Fruit fly (Drosophila melanogaster) whole organism, embryonic: ENCODE measurements around the gene Atu.

Experiments
- Abd-B ChIP-seq: fragments of 200-800 bp; sonication (Bioruptor generic); optimal IDR thresholded peaks from 2 replicates; lab custom pipeline; 2018; ENCODE audit warnings: missing biosample characterization, mild to moderate bottlenecking, missing genetic modification characterization, moderate library complexity
- Aef1 ChIP-seq: fragments of 200-800 bp; sonication (Bioruptor generic); IDR thresholded peaks from 3 replicates; pipeline ENCODE4 v1.3.6; 2022; ENCODE audit warnings: missing biosample characterization, missing genetic modification characterization
- B-H1 ChIP-seq: fragments of 200-800 bp; sonication (Bioruptor generic); IDR thresholded peaks from 3 replicates; pipeline ENCODE4 v1.3.6; 2022; ENCODE audit warnings: missing biosample characterization, missing genetic modification characterization
- BEAF-32 ChIP-seq: fragments of 200-800 bp; sonication (Bioruptor generic); optimal IDR thresholded peaks from 3 replicates; lab custom pipeline; 2017; ENCODE audit warnings: missing biosample characterization, missing genetic modification characterization, mild to moderate bottlenecking, moderate library complexity, missing genetic modification reagents
- Bteb2 ChIP-seq: fragments of 200-800 bp; sonication (Bioruptor generic); optimal IDR thresholded peaks from 2 replicates; lab custom pipeline; 2016; ENCODE audit warnings: missing biosample characterization, missing genetic modification characterization
- CG11247 ChIP-seq: fragments of 200-800 bp; sonication (Bioruptor generic); IDR thresholded peaks from 2 replicates; pipeline ENCODE4 v1.3.6; 2022; ENCODE audit warnings: missing biosample characterization, missing genetic modification characterization
- CG11398 ChIP-seq: fragments of 200-800 bp; sonication (Bioruptor generic); optimal IDR thresholded peaks from 2 replicates; lab custom pipeline; 2016; ENCODE audit warnings: missing biosample characterization, missing genetic modification characterization
- CG11723 ChIP-seq: fragments of 200-800 bp; sonication (Bioruptor generic); optimal IDR thresholded peaks from 2 replicates; lab custom pipeline; 2017; ENCODE audit warnings: missing biosample characterization, mild to moderate bottlenecking, missing genetic modification characterization
- CG12391 ChIP-seq: fragments of 200-800 bp; sonication (Bioruptor generic); optimal IDR thresholded peaks from 3 replicates; lab custom pipeline; 2018; ENCODE audit warnings: missing biosample characterization, mild to moderate bottlenecking, missing genetic modification characterization, moderate library complexity
- CG14014 ChIP-seq: fragments of 200-800 bp; sonication (Bioruptor generic); IDR thresholded peaks from 2 replicates; pipeline ENCODE4 v1.3.6; 2022; ENCODE audit warnings: missing biosample characterization, missing genetic modification characterization
- CG15011 ChIP-seq: fragments of 200-800 bp; sonication (Bioruptor generic); optimal IDR thresholded peaks from 3 replicates; lab custom pipeline; 2018; ENCODE audit warnings: missing biosample characterization, mild to moderate bottlenecking, missing genetic modification characterization
- CG15073 ChIP-seq: fragments of 200-800 bp; sonication (Bioruptor generic); optimal IDR thresholded peaks from 2 replicates; lab custom pipeline; 2016; ENCODE audit warnings: missing biosample characterization, missing genetic modification characterization
- CG2678 ChIP-seq: fragments of 200-800 bp; sonication (Bioruptor generic); optimal IDR thresholded peaks from 3 replicates; lab custom pipeline; 2019; ENCODE audit warnings: missing biosample characterization, mild to moderate bottlenecking, missing genetic modification characterization, moderate library complexity
- CG3163 ChIP-seq: fragments of 200-800 bp; sonication (Bioruptor generic); optimal IDR thresholded peaks from 3 replicates; lab custom pipeline; 2016; ENCODE audit warnings: missing biosample characterization, missing genetic modification characterization
- CG34376 ChIP-seq: fragments of 200-800 bp; sonication (Bioruptor generic); optimal IDR thresholded peaks from 2 replicates; lab custom pipeline; 2018; ENCODE audit warnings: missing biosample characterization, mild to moderate bottlenecking, missing genetic modification characterization
- CG3847 ChIP-seq: fragments of 200-800 bp; sonication (Bioruptor generic); IDR thresholded peaks from 2 replicates; pipeline ENCODE4 v1.3.6; 2022; ENCODE audit warnings: missing biosample characterization, missing genetic modification characterization
- CG5180 ChIP-seq: fragments of 200-800 bp; sonication (Bioruptor generic); optimal IDR thresholded peaks from 3 replicates; lab custom pipeline; 2017; ENCODE audit warnings: missing biosample characterization, missing genetic modification characterization, mild to moderate bottlenecking, moderate library complexity, missing genetic modification reagents
- CG5245 ChIP-seq: fragments of 200-800 bp; sonication (Bioruptor generic); optimal IDR thresholded peaks from 3 replicates; lab custom pipeline; 2016; ENCODE audit warnings: missing biosample characterization, missing genetic modification characterization
- CG6683 ChIP-seq: fragments of 200-800 bp; sonication (Bioruptor generic); optimal IDR thresholded peaks from 2 replicates; lab custom pipeline; 2017; ENCODE audit warnings: missing biosample characterization, mild to moderate bottlenecking, missing genetic modification characterization, missing genetic modification reagents
- D19B ChIP-seq: fragments of 200-800 bp; sonication (Bioruptor generic); optimal IDR thresholded peaks from 2 replicates; lab custom pipeline; 2017; ENCODE audit warnings: missing biosample characterization, mild to moderate bottlenecking, missing genetic modification characterization
- Dref ChIP-seq: fragments of 200-800 bp; sonication (Bioruptor generic); IDR thresholded peaks from 2 replicates; pipeline ENCODE4 v1.3.6; 2022; ENCODE audit warnings: missing biosample characterization, missing genetic modification characterization
- Fer2 ChIP-seq: fragments of 200-800 bp; sonication (Bioruptor generic); optimal IDR thresholded peaks from 2 replicates; lab custom pipeline; 2018; ENCODE audit warnings: missing biosample characterization, mild to moderate bottlenecking, missing genetic modification characterization, moderate library complexity
- Gug ChIP-seq: fragments of 200-800 bp; sonication (Bioruptor generic); IDR thresholded peaks from 4 replicates; pipeline ENCODE4 v1.3.6; 2022; ENCODE audit warnings: missing biosample characterization, missing genetic modification characterization
- MBD-R2 ChIP-seq: fragments of 200-800 bp; sonication (Bioruptor generic); IDR thresholded peaks from 2 replicates; pipeline ENCODE4 v1.3.6; 2022; ENCODE audit warnings: missing biosample characterization, missing genetic modification characterization
- MESR4 ChIP-seq: fragments of 200-800 bp; sonication (Bioruptor generic); optimal IDR thresholded peaks from 2 replicates; lab custom pipeline; 2018; ENCODE audit warnings: missing biosample characterization, mild to moderate bottlenecking, missing genetic modification characterization, moderate library complexity
- Max ChIP-seq: fragments of 200-800 bp; sonication (Bioruptor generic); optimal IDR thresholded peaks from 2 replicates; lab custom pipeline; 2016; ENCODE audit warnings: missing biosample characterization, mild to moderate bottlenecking, missing genetic modification characterization
- NC2α ChIP-seq: fragments of 200-800 bp; sonication (Bioruptor generic); optimal IDR thresholded peaks from 2 replicates; lab custom pipeline; 2016; ENCODE audit warnings: missing biosample characterization, missing genetic modification characterization
- PHDP ChIP-seq: fragments of 200-800 bp; sonication (Bioruptor generic); optimal IDR thresholded peaks from 3 replicates; lab custom pipeline; 2018; ENCODE audit warnings: missing biosample characterization, mild to moderate bottlenecking, missing genetic modification characterization, moderate library complexity
- Ptx1 ChIP-seq: fragments of 200-800 bp; sonication (Bioruptor generic); IDR thresholded peaks from 2 replicates; pipeline ENCODE4 v1.3.6; 2022; ENCODE audit warnings: missing biosample characterization, missing genetic modification characterization
- Rfx ChIP-seq: fragments of 200-800 bp; sonication (Bioruptor generic); IDR thresholded peaks from 2 replicates; pipeline ENCODE4 v1.3.6; 2022; ENCODE audit warnings: missing biosample characterization, missing genetic modification characterization
- Tbp ChIP-seq: fragments of >200 bp; optimal IDR thresholded peaks from 2 replicates; lab custom pipeline; 2018; ENCODE audit warnings: missing biosample characterization, missing genetic modification characterization
- YL-1 ChIP-seq: fragments of 200-800 bp; sonication (Bioruptor generic); optimal IDR thresholded peaks from 3 replicates; lab custom pipeline; 2017; ENCODE audit warnings: missing biosample characterization, mild to moderate bottlenecking, missing genetic modification characterization
- al ChIP-seq: fragments of 200-800 bp; sonication (Bioruptor generic); IDR thresholded peaks from 2 replicates; pipeline ENCODE4 v1.3.6; 2022; ENCODE audit warnings: missing biosample characterization, missing genetic modification characterization
- az2 ChIP-seq: fragments of 200-800 bp; sonication (Bioruptor generic); optimal IDR thresholded peaks from 3 replicates; lab custom pipeline; 2016; ENCODE audit warnings: missing biosample characterization, missing genetic modification characterization
- bcd ChIP-seq: fragments of 200-800 bp; sonication (Bioruptor generic); optimal IDR thresholded peaks from 2 replicates; lab custom pipeline; 2017; ENCODE audit warnings: missing biosample characterization, mild to moderate bottlenecking, missing genetic modification characterization
- corto ChIP-seq: fragments of 200-800 bp; sonication (Bioruptor generic); optimal IDR thresholded peaks from 2 replicates; lab custom pipeline; 2016; ENCODE audit warnings: missing biosample characterization, mild to moderate bottlenecking, missing genetic modification characterization, moderate library complexity
- disco-r ChIP-seq: fragments of 200-800 bp; sonication (Bioruptor generic); optimal IDR thresholded peaks from 2 replicates; lab custom pipeline; 2016; ENCODE audit warnings: missing biosample characterization, missing genetic modification characterization
- hbn ChIP-seq: fragments of 200-800 bp; sonication (Bioruptor generic); IDR thresholded peaks from 2 replicates; pipeline ENCODE4 v1.3.6; 2022; ENCODE audit warnings: missing biosample characterization, missing genetic modification characterization; ENCODE audit not compliant: partially characterized antibody
- inv ChIP-seq: fragments of 200-800 bp; sonication (Bioruptor generic); IDR thresholded peaks from 2 replicates; pipeline ENCODE4 v1.3.6; 2022; ENCODE audit warnings: missing biosample characterization, missing genetic modification characterization; ENCODE audit not compliant: partially characterized antibody
- odd ChIP-seq: fragments of 200-800 bp; sonication (Bioruptor generic); optimal IDR thresholded peaks from 2 replicates; lab custom pipeline; 2017; ENCODE audit warnings: missing biosample characterization, mild to moderate bottlenecking, missing genetic modification characterization
- pan ChIP-seq, 4 experiments: fragments of >200 bp in 3 of 4; fragments of 200-800 bp in 1 of 4; sonication (Bioruptor generic) in 1 of 4; optimal IDR thresholded peaks in 3 of 4; IDR thresholded peaks in 1 of 4; 2 replicates each; pipeline versions ENCODE4 v1.3.6 to Lab custom; 2017 to 2022; ENCODE audit warnings: missing biosample characterization in 2 of 4, missing genetic modification characterization in 2 of 4, mixed read lengths in 1 of 4
- pzg ChIP-seq: fragments of 200-800 bp; sonication (Bioruptor generic); optimal IDR thresholded peaks from 3 replicates; lab custom pipeline; 2018; ENCODE audit warnings: missing biosample characterization, mild to moderate bottlenecking, missing genetic modification characterization, moderate library complexity
- repo ChIP-seq: fragments of 200-800 bp; sonication (Bioruptor generic); optimal IDR thresholded peaks from 2 replicates; lab custom pipeline; 2016; ENCODE audit warnings: missing biosample characterization, missing genetic modification characterization
- salm ChIP-seq: fragments of 200-800 bp; sonication (Bioruptor generic); optimal IDR thresholded peaks from 2 replicates; lab custom pipeline; 2018; ENCODE audit warnings: missing biosample characterization, mild to moderate bottlenecking, missing genetic modification characterization
- sd ChIP-seq: fragments of 200-800 bp; sonication (Bioruptor generic); optimal IDR thresholded peaks from 3 replicates; lab custom pipeline; 2018; ENCODE audit warnings: missing biosample characterization, mild to moderate bottlenecking, missing genetic modification characterization, moderate library complexity
- so ChIP-seq: fragments of 200-800 bp; sonication (Bioruptor generic); IDR thresholded peaks from 3 replicates; pipeline ENCODE4 v1.3.6; 2022; ENCODE audit warnings: missing biosample characterization, missing genetic modification characterization
- sqz ChIP-seq: fragments of 200-800 bp; sonication (Bioruptor generic); optimal IDR thresholded peaks from 3 replicates; lab custom pipeline; 2018; ENCODE audit warnings: missing biosample characterization, mild to moderate bottlenecking, missing genetic modification characterization
- sr ChIP-seq: fragments of 200-800 bp; sonication (Bioruptor generic); IDR thresholded peaks from 3 replicates; pipeline ENCODE4 v1.3.6; 2022; ENCODE audit warnings: missing biosample characterization, missing genetic modification characterization
- tll ChIP-seq, 2 experiments: fragments of 200-800 bp in 1 of 2; fragments of >200 bp in 1 of 2; sonication (Bioruptor generic) in 1 of 2; optimal IDR thresholded peaks; 2 replicates each; lab custom pipeline; 2017 to 2019; ENCODE audit warnings: missing biosample characterization in 2 of 2, missing genetic modification characterization in 2 of 2, mild to moderate bottlenecking in 1 of 2, moderate library complexity in 1 of 2
- ttk ChIP-seq: fragments of 200-800 bp; sonication (Bioruptor generic); IDR thresholded peaks from 2 replicates; pipeline ENCODE4 v2.1.2; 2022; ENCODE audit warnings: missing biosample characterization, missing genetic modification characterization
- zf30C ChIP-seq: fragments of 200-800 bp; sonication (Bioruptor generic); optimal IDR thresholded peaks from 3 replicates; lab custom pipeline; 2018; ENCODE audit warnings: missing biosample characterization, mild to moderate bottlenecking, missing genetic modification characterization

Atu gene

dm6 chr3R:5613114-5613443, at the start of gene Atu (continued):
- no peak for TF ChIP-seq salm (tag; lab: Kevin White, UChicago)
- no peak for TF ChIP-seq CG15073
- TF ChIP-seq Tbp (GFP tag; lab: Kevin White, UChicago) = peak; percentile 26
- TF ChIP-seq CG34376 = no peak
- no peak for TF ChIP-seq az2
- TF ChIP-seq bcd (GFP tag; lab: Kevin White, UChicago) = no peak
- peak; percentile 73 for TF ChIP-seq Abd-B (GFP tag; lab: Kevin White, UChicago)
- TF ChIP-seq al = no peak
- no peak for TF ChIP-seq ttk (GFP tag; lab: Robert Waterston, UW)
- no peak for TF ChIP-seq D19B (GFP tag; lab: Kevin White, UChicago)
- TF ChIP-seq Fer2 (tag; lab: Kevin White, UChicago) = no peak
- TF ChIP-seq Gug (GFP tag; lab: Robert Waterston, UW) = no peak
- peak; percentile 38 for TF ChIP-seq CG2678 (tag; lab: Kevin White, UChicago)
- no peak for TF ChIP-seq CG11247 (GFP tag; lab: Robert Waterston, UW)
- TF ChIP-seq repo = no peak
- peak; percentile 86 for TF ChIP-seq Dref (GFP tag; lab: Robert Waterston, UW)
- TF ChIP-seq odd (GFP tag; lab: Kevin White, UChicago) = no peak
- TF ChIP-seq NC2α (GFP tag; lab: Kevin White, UChicago) = peak; percentile 2
- TF ChIP-seq tll (GFP tag; optimal IDR thresholded peaks at IDR 0.05; lab: Kevin White, UChicago) = no peak
- TF ChIP-seq so (GFP tag; lab: Robert Waterston, UW) = no peak
- no peak for TF ChIP-seq PHDP (tag; lab: Kevin White, UChicago)
- TF ChIP-seq CG12391 (tag; lab: Kevin White, UChicago) = peak; percentile 56
- TF ChIP-seq hbn (GFP tag; lab: Robert Waterston, UW) = peak; percentile 89
- TF ChIP-seq Aef1 (GFP tag; lab: Robert Waterston, UW) = no peak
- peak; percentile 63 for TF ChIP-seq sd (tag; lab: Kevin White, UChicago)
- no peak for TF ChIP-seq Ptx1 (GFP tag; lab: Robert Waterston, UW)
- TF ChIP-seq CG5180 (GFP tag; lab: Kevin White, UChicago) = no peak
- TF ChIP-seq CG3163 (GFP tag; lab: Kevin White, UChicago) = no peak
- TF ChIP-seq pan (optimal IDR thresholded peaks at IDR 0.05; lab: Kevin White, UChicago) = no peak
- peak in 1 of 2 experiments; percentile 17 for TF ChIP-seq pan (GFP tag; optimal IDR thresholded peaks at IDR 0.05 in 1 of 2, IDR thresholded peaks at IDR 0.05 in 1 of 2)
- no peak for TF ChIP-seq CG14014 (GFP tag; lab: Robert Waterston, UW)
- TF ChIP-seq CG11398 (GFP tag; lab: Kevin White, UChicago) = no peak
- TF ChIP-seq zf30C = no peak
- no peak for TF ChIP-seq CG5245 (GFP tag; lab: Kevin White, UChicago)
- peak; percentile 24 for TF ChIP-seq MESR4
- no peak for TF ChIP-seq disco-r (GFP tag; lab: Kevin White, UChicago)
- no peak for TF ChIP-seq Bteb2 (GFP tag; lab: Kevin White, UChicago)
- TF ChIP-seq corto (GFP tag; lab: Kevin White, UChicago) = no peak
- TF ChIP-seq pzg (GFP tag; lab: Kevin White, UChicago) = peak; percentile 84
- peak; percentile 3 for TF ChIP-seq Max
- peak; percentile 96 for TF ChIP-seq BEAF-32 (GFP tag; lab: Kevin White, UChicago)
- TF ChIP-seq sqz (GFP tag; lab: Kevin White, UChicago) = peak; percentile 8
- peak; percentile 90 for TF ChIP-seq inv (GFP tag; lab: Robert Waterston, UW)
- TF ChIP-seq B-H1 = no peak
- no peak for TF ChIP-seq sr (GFP tag; lab: Robert Waterston, UW)
- TF ChIP-seq CG15011 = no peak
- TF ChIP-seq YL-1 (GFP tag; lab: Kevin White, UChicago) = peak; percentile 81
- TF ChIP-seq MBD-R2 (GFP tag; lab: Robert Waterston, UW) = peak; percentile 76
- peak; percentile 62 for TF ChIP-seq CG3847 (GFP tag; lab: Robert Waterston, UW)
- peak; percentile 41; the same call in 1 of the 2 replicates for TF ChIP-seq Rfx (GFP tag; lab: Robert Waterston, UW)
- no peak for TF ChIP-seq CG11723 (GFP tag; lab: Kevin White, UChicago)
- TF ChIP-seq CG6683 (GFP tag; lab: Kevin White, UChicago) = no peak
